Fruit fly (Drosophila melanogaster): ENCODE measurements around the gene elgi.

- TF ChIP-seq CTCF (optimal IDR thresholded peaks at IDR 0.05) (no peak), CG8478 (optimal IDR thresholded peaks at IDR 0.05) (no peak)
Measured at dm6 chr3L:15956448-15957010, at the start of gene elgi.
